Worm (Caenorhabditis elegans) whole organism, mixed stage, embryonic: ENCODE data around the gene K07C5.13.

Experiments used
- M03D4.4 ChIP-seq: sonication (generic microtip); optimal IDR thresholded peaks from 2 replicates; lab custom pipeline; 2017; ENCODE audit warnings: mild to moderate bottlenecking, missing genetic modification characterization, missing compliant biosample characterization
- bed-3 ChIP-seq: fragments of 200-800 bp; sonication (Bioruptor generic); optimal IDR thresholded peaks from 3 replicates; lab custom pipeline; 2018; ENCODE audit warnings: mild to moderate bottlenecking, missing genetic modification characterization, moderate library complexity, missing compliant biosample characterization
- blmp-1 ChIP-seq: fragments of 150-350 bp; optimal IDR thresholded peaks from 2 replicates; lab custom pipeline; 2014; ENCODE audit warnings: missing biosample characterization, missing genetic modification characterization
- ceh-39 ChIP-seq: fragments of 150-350 bp; optimal IDR thresholded peaks from 2 replicates; lab custom pipeline; 2014; ENCODE audit warnings: missing biosample characterization, missing genetic modification characterization
- ceh-83 ChIP-seq: fragments of 200-800 bp; sonication (Bioruptor generic); optimal IDR thresholded peaks from 2 replicates; lab custom pipeline; 2018; ENCODE audit warnings: mild to moderate bottlenecking, missing genetic modification characterization, missing compliant biosample characterization
- ces-1 ChIP-seq: fragments of 150-350 bp; optimal IDR thresholded peaks from 2 replicates; lab custom pipeline; 2014; ENCODE audit warnings: missing biosample characterization, missing genetic modification reagents, missing genetic modification characterization
- cnd-1 ChIP-seq: fragments of 200-800 bp; sonication (Bioruptor generic); optimal IDR thresholded peaks from 2 replicates; lab custom pipeline; 2018; ENCODE audit warnings: mild to moderate bottlenecking, missing genetic modification characterization, missing compliant biosample characterization
- drap-1 ChIP-seq: fragments of 200-800 bp; sonication (Bioruptor generic); optimal IDR thresholded peaks from 3 replicates; lab custom pipeline; 2018; ENCODE audit warnings: mild to moderate bottlenecking, missing genetic modification characterization, missing compliant biosample characterization
- elt-3 ChIP-seq: fragments of 150-350 bp; optimal IDR thresholded peaks from 2 replicates; lab custom pipeline; 2014; ENCODE audit warnings: missing biosample characterization, missing genetic modification characterization
- ham-2 ChIP-seq: fragments of 200-800 bp; sonication (Bioruptor generic); optimal IDR thresholded peaks from 2 replicates; lab custom pipeline; 2018; ENCODE audit warnings: mild to moderate bottlenecking, missing genetic modification characterization, missing compliant biosample characterization
- hlh-1 ChIP-seq: fragments of 150-350 bp; optimal IDR thresholded peaks from 2 replicates; lab custom pipeline; 2014; ENCODE audit warnings: missing biosample characterization, missing genetic modification reagents, missing genetic modification characterization
- lin-13 ChIP-seq: fragments of 150-350 bp; optimal IDR thresholded peaks from 2 replicates; lab custom pipeline; 2014; ENCODE audit warnings: missing biosample characterization, missing genetic modification characterization
- lin-32 ChIP-seq: fragments of 200-800 bp; sonication (Bioruptor generic); optimal IDR thresholded peaks from 2 replicates; lab custom pipeline; 2018; ENCODE audit warnings: mild to moderate bottlenecking, missing genetic modification characterization, missing compliant biosample characterization
- lsy-2 ChIP-seq: fragments of 150-350 bp; optimal IDR thresholded peaks from 2 replicates; lab custom pipeline; 2014; ENCODE audit warnings: missing biosample characterization, missing genetic modification characterization
- mab-5 ChIP-seq: fragments of 150-350 bp; optimal IDR thresholded peaks from 2 replicates; lab custom pipeline; 2014; ENCODE audit warnings: missing biosample characterization, missing genetic modification characterization
- mep-1 ChIP-seq: fragments of 150-350 bp; optimal IDR thresholded peaks from 2 replicates; lab custom pipeline; 2017; ENCODE audit warnings: missing biosample characterization, missing genetic modification reagents, missing genetic modification characterization, inconsistent platforms
- mls-2 ChIP-seq: sonication (generic microtip); optimal IDR thresholded peaks from 2 replicates; lab custom pipeline; 2016; ENCODE audit warnings: mild to moderate bottlenecking, missing genetic modification characterization, moderate library complexity, missing compliant biosample characterization
- nhr-12 ChIP-seq: fragments of 150-350 bp; optimal IDR thresholded peaks from 2 replicates; lab custom pipeline; 2014; ENCODE audit warnings: missing biosample characterization, missing genetic modification characterization
- nhr-2 ChIP-seq: fragments of 150-350 bp; optimal IDR thresholded peaks from 2 replicates; lab custom pipeline; 2014; ENCODE audit warnings: missing biosample characterization, missing genetic modification characterization
- nhr-237 ChIP-seq: fragments of 150-350 bp; optimal IDR thresholded peaks from 2 replicates; lab custom pipeline; 2014; ENCODE audit warnings: missing biosample characterization, missing genetic modification characterization
- nhr-28 ChIP-seq: fragments of 150-350 bp; optimal IDR thresholded peaks from 2 replicates; lab custom pipeline; 2014; ENCODE audit warnings: missing biosample characterization, missing genetic modification characterization
- nhr-76 ChIP-seq: sonication (generic microtip); optimal IDR thresholded peaks from 2 replicates; lab custom pipeline; 2017; ENCODE audit warnings: missing biosample characterization, missing genetic modification characterization
- pha-4 ChIP-seq: fragments of 150-350 bp; optimal IDR thresholded peaks from 2 replicates; lab custom pipeline; 2018; ENCODE audit warnings: missing biosample characterization, missing genetic modification reagents, missing genetic modification characterization
- sem-2 ChIP-seq: fragments of 200-800 bp; sonication (Bioruptor generic); optimal IDR thresholded peaks from 2 replicates; lab custom pipeline; 2018; ENCODE audit warnings: mild to moderate bottlenecking, missing genetic modification characterization, missing compliant biosample characterization
- snpc-4 ChIP-seq: fragments of 150-350 bp; optimal IDR thresholded peaks from 2 replicates; lab custom pipeline; 2014; ENCODE audit warnings: missing biosample characterization, missing genetic modification characterization
- sptf-1 ChIP-seq: sonication (generic microtip); optimal IDR thresholded peaks from 2 replicates; lab custom pipeline; 2017; ENCODE audit warnings: mild to moderate bottlenecking, missing genetic modification characterization, moderate library complexity, missing compliant biosample characterization
- tbx-8 ChIP-seq: fragments of 200-800 bp; sonication (Bioruptor generic); optimal IDR thresholded peaks from 2 replicates; lab custom pipeline; 2018; ENCODE audit warnings: mild to moderate bottlenecking, missing genetic modification characterization, moderate library complexity, missing compliant biosample characterization
- unc-120 ChIP-seq: sonication (generic microtip); optimal IDR thresholded peaks from 2 replicates; lab custom pipeline; 2017; ENCODE audit warnings: missing genetic modification characterization, missing compliant biosample characterization; ENCODE audit not compliant: poor library complexity, severe bottlenecking
- unc-39 ChIP-seq: fragments of 150-350 bp; optimal IDR thresholded peaks from 2 replicates; lab custom pipeline; 2014; ENCODE audit warnings: missing biosample characterization, missing genetic modification characterization
- unc-62 ChIP-seq: fragments of 150-350 bp; optimal IDR thresholded peaks from 2 replicates; lab custom pipeline; 2014; ENCODE audit warnings: missing biosample characterization, missing genetic modification reagents, missing genetic modification characterization
- zip-8 ChIP-seq: fragments of 150-350 bp; optimal IDR thresholded peaks from 2 replicates; lab custom pipeline; 2014; ENCODE audit warnings: missing biosample characterization, missing genetic modification characterization
- ztf-11 ChIP-seq: fragments of 150-350 bp; optimal IDR thresholded peaks from 2 replicates; lab custom pipeline; 2014; ENCODE audit warnings: missing biosample characterization, missing genetic modification characterization

Gene K07C5.13

ce11 chrV:10379761-10380160 is 37.9 kb downstream of the K07C5.13 start:
- TF ChIP-seq hlh-1 (tag; lab: Kevin White, UChicago) (no peak), nhr-28 (no peak), mls-2 (tag; lab: Kevin White, UChicago) (no peak), nhr-12 (tag; lab: Kevin White, UChicago) (no peak), unc-62 (no peak), cnd-1 (tag; lab: Kevin White, UChicago) (no peak), ham-2 (GFP tag; lab: Kevin White, UChicago) (no peak), nhr-2 (tag; lab: Kevin White, UChicago) (no peak), sem-2 (GFP tag; lab: Kevin White, UChicago) (no peak), elt-3 (tag; lab: Kevin White, UChicago) (no peak), bed-3 (GFP tag; lab: Kevin White, UChicago) (no peak), drap-1 (GFP tag; lab: Kevin White, UChicago) (no peak), lin-32 (no peak)

DNA sequence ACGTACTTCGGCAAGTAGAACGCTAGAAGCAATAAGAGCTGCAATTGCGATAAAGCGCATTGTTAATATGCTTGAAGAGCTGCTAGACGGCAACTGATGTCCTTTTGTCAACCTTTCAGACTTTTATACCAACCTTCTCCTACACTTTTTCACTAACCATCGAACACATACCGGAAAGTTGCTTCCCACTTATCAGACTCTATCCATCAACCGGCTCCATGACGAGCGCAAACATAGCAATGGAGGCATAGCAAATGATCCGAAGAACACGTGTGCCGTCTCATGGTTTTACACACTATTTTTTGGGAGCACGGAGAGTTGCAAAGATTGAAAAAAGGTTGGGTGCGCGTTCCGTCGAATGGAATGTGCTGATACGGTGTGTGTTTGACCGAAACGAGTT is 39.9 kb downstream of the K07C5.13 start, which contains the start of gene abu-1:
TSS of gene abu-1 (minus strand) at position 101 of the 400 bp plus-strand sequence.
- no peak for TF ChIP-seq drap-1 (GFP tag; lab: Kevin White, UChicago)

DNA sequence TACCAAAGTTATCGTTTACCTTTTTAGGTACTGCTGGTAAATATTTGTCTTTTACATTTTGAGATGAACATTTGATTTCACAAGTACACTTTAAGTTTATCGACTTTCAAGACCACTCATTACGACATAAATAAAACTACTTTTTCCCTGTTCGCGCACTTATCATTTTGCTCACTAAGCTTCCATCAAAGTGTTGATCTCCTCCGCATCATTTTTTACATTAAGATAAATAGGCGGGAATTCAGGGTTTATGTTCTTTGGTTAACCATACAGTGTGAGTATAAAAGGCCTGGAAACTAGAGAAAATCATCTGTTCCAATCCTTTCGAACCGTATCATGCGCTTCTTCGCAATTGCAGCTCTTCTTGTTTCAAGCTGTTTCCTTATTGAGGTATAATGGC is 40.3 kb downstream of the K07C5.13 start, which contains the start of gene pqn-2:
TSS of gene pqn-2 (plus strand) at position 301 of the 400 bp plus-strand sequence.
- TF ChIP-seq hlh-1 (tag; lab: Kevin White, UChicago), result no peak
- no peak for TF ChIP-seq nhr-28
- no peak for TF ChIP-seq ztf-11
- no peak for TF ChIP-seq zip-8 (tag; lab: Kevin White, UChicago)
- no peak for TF ChIP-seq sptf-1 (tag; lab: Kevin White, UChicago)
- TF ChIP-seq unc-39 (tag; lab: Kevin White, UChicago), result no peak
- TF ChIP-seq lin-32, result no peak
- no peak for TF ChIP-seq snpc-4 (tag; lab: Kevin White, UChicago)
- no peak for TF ChIP-seq nhr-76
- no peak for TF ChIP-seq pha-4 (tag; lab: Kevin White, UChicago)
- TF ChIP-seq ceh-39, result no peak
- no peak for TF ChIP-seq ces-1 (GFP tag; lab: Kevin White, UChicago)
- TF ChIP-seq mep-1 (tag; lab: Kevin White, UChicago), result no peak
- TF ChIP-seq ceh-83, result no peak
- TF ChIP-seq mls-2 (tag; lab: Kevin White, UChicago), result no peak
- TF ChIP-seq mab-5 (tag; lab: Kevin White, UChicago), result no peak
- TF ChIP-seq drap-1 (GFP tag; lab: Kevin White, UChicago), result no peak
- no peak for TF ChIP-seq nhr-2 (tag; lab: Kevin White, UChicago)
- no peak for TF ChIP-seq lin-13

DNA sequence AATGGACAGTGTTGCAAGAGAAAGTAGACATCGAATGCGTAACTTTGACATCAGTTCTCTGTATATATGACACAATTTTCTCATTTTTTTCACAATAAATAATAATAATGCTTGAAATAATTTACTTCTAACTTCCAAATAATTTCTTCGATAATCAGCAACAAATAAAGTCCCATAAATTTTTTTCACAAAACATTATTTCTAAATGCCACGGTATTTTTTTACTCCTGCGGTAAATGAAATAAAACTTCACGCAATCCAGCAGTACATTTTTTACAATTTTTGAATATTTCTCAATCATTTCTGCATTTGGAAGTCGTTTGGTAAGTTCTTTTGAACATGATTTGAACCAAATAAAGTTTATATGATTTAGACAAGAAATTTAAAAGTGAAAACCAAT is 42.1 kb downstream of the K07C5.13 start, which contains the start of gene spe-10:
TSS of gene spe-10 (plus strand) at position 301 of the 400 bp plus-strand sequence.
- no peak for TF ChIP-seq ham-2 (GFP tag; lab: Kevin White, UChicago)
- TF ChIP-seq nhr-237 (tag; lab: Kevin White, UChicago), result no peak
- no peak for TF ChIP-seq nhr-76
- TF ChIP-seq snpc-4 (tag; lab: Kevin White, UChicago), result no peak
- no peak for TF ChIP-seq unc-120 (tag; lab: Kevin White, UChicago)
- TF ChIP-seq mab-5 (tag; lab: Kevin White, UChicago), result no peak
- TF ChIP-seq ceh-39, result no peak
- no peak for TF ChIP-seq mep-1 (tag; lab: Kevin White, UChicago)
- TF ChIP-seq lsy-2 (tag; lab: Kevin White, UChicago), result no peak
- TF ChIP-seq tbx-8 (GFP tag; lab: Kevin White, UChicago), result no peak
- no peak for TF ChIP-seq ceh-83
- TF ChIP-seq sem-2 (GFP tag; lab: Kevin White, UChicago), result no peak
- no peak for TF ChIP-seq blmp-1
- TF ChIP-seq ztf-11, result no peak
- no peak for TF ChIP-seq nhr-28
- no peak for TF ChIP-seq nhr-12 (tag; lab: Kevin White, UChicago)
- TF ChIP-seq cnd-1 (tag; lab: Kevin White, UChicago), result no peak
- TF ChIP-seq, all 35 proteins: peak for 0

- TF ChIP-seq lsy-2 (tag; lab: Kevin White, UChicago), result no peak
- no peak for TF ChIP-seq sptf-1 (tag; lab: Kevin White, UChicago)
- no peak for TF ChIP-seq bed-3 (GFP tag; lab: Kevin White, UChicago)
- TF ChIP-seq nhr-28, result no peak
- no peak for TF ChIP-seq nhr-2 (tag; lab: Kevin White, UChicago)
- no peak for TF ChIP-seq lin-13
- TF ChIP-seq ces-1 (GFP tag; lab: Kevin White, UChicago), result no peak
- no peak for TF ChIP-seq elt-3 (tag; lab: Kevin White, UChicago)
- TF ChIP-seq mls-2 (tag; lab: Kevin White, UChicago), result no peak
- no peak for TF ChIP-seq blmp-1
- TF ChIP-seq unc-39 (tag; lab: Kevin White, UChicago), result no peak
- TF ChIP-seq M03D4.4 (tag; lab: Kevin White, UChicago), result no peak
Observed at ce11 chrV:10387412-10387811, 45.6 kb downstream of the K07C5.13 start.
